Worm (Caenorhabditis elegans): ENCODE measurements around the gene F34D10.4.

DNA sequence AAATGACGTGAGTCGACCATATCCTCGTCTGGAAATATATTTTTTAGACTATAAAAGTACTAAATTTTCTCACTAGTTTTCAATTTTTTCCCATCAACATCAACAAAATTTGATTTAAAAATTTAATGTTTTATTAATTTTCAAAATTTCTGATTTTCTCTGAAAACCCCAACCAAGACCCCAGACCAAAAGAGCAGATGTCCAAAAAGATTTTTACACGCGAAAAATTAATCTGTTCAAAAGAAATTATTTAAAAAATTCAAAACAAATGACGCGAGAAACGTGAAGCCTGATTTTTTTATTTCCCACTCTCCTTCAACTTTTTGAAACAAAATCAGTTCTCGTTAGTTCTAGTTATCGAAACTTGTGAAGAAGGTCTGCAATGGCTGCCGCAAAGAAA is 5.9 kb upstream of the F34D10.4 start, which contains the start of gene F34D10.8:
- no peak for TF ChIP-seq nhr-77 (tag; optimal IDR thresholded peaks at IDR 0.05)
- TF ChIP-seq ceh-82 (tag; optimal IDR thresholded peaks at IDR 0.05) = no peak
- TF ChIP-seq pqm-1 (tag; optimal IDR thresholded peaks at IDR 0.05) = no peak
- TF ChIP-seq aly-2 (tag; optimal IDR thresholded peaks at IDR 0.05) = no peak
- TF ChIP-seq skn-1 (tag; optimal IDR thresholded peaks at IDR 0.05) = no peak
- no peak for TF ChIP-seq lin-39 (tag; optimal IDR thresholded peaks at IDR 0.05)
- TF ChIP-seq ZK546.5 (tag; optimal IDR thresholded peaks at IDR 0.05) = no peak

All from whole organism, L3 larva.